Worm (Caenorhabditis elegans) whole organism, young adult: ENCODE results near the gene ida-1.

Experiments
- B0035.1 ChIP-seq: sonication (generic microtip); optimal IDR thresholded peaks from 2 replicates; lab custom pipeline; 2016; ENCODE audit warnings: missing genetic modification characterization, mild to moderate bottlenecking, missing compliant biosample characterization, missing genotype, missing genetic modification reagents
- B0261.1 ChIP-seq: sonication (generic microtip); optimal IDR thresholded peaks from 2 replicates; lab custom pipeline; 2016; ENCODE audit warnings: mild to moderate bottlenecking, missing genetic modification characterization, moderate library complexity, missing compliant biosample characterization
- D2030.7 ChIP-seq: fragments of 200-800 bp; sonication (Bioruptor generic); IDR thresholded peaks from 2 replicates; pipeline ENCODE4 v1.3.6; 2022; ENCODE audit warnings: missing genetic modification reagents, missing genetic modification characterization, missing compliant biosample characterization
- F23B12.7 ChIP-seq: sonication (generic microtip); optimal IDR thresholded peaks from 2 replicates; lab custom pipeline; 2017; ENCODE audit warnings: missing genetic modification characterization, mild to moderate bottlenecking, missing compliant biosample characterization, antibody characterized with exemption, moderate library complexity; ENCODE audit not compliant: insufficient read depth
- F33H1.4 ChIP-seq: fragments of 200-800 bp; sonication (Bioruptor generic); IDR thresholded peaks from 2 replicates; pipeline ENCODE4 v1.3.6; 2022; ENCODE audit warnings: missing genetic modification reagents, missing genetic modification characterization, missing compliant biosample characterization
- F39B2.1 ChIP-seq: fragments of 200-800 bp; sonication (Bioruptor generic); IDR thresholded peaks from 2 replicates; pipeline ENCODE4 v1.3.6; 2022; ENCODE audit warnings: missing genetic modification reagents, missing genetic modification characterization, missing compliant biosample characterization
- F57A8.1 ChIP-seq: fragments of 200-800 bp; sonication (Bioruptor generic); optimal IDR thresholded peaks from 2 replicates; lab custom pipeline; 2018; ENCODE audit warnings: mild to moderate bottlenecking, missing genetic modification characterization, moderate library complexity, missing compliant biosample characterization
- K12H6.12 ChIP-seq: fragments of 200-800 bp; sonication (Bioruptor generic); optimal IDR thresholded peaks from 2 replicates; lab custom pipeline; 2018; ENCODE audit warnings: mild to moderate bottlenecking, missing genetic modification characterization, missing compliant biosample characterization
- T07F8.4 ChIP-seq: sonication (generic microtip); optimal IDR thresholded peaks from 2 replicates; lab custom pipeline; 2016; ENCODE audit warnings: mild to moderate bottlenecking, missing genetic modification characterization, moderate library complexity, missing compliant biosample characterization
- T26A5.8 ChIP-seq: sonication (generic microtip); optimal IDR thresholded peaks from 2 replicates; lab custom pipeline; 2016; ENCODE audit warnings: missing genetic modification characterization, missing compliant biosample characterization
- Y53F4B.3 ChIP-seq: fragments of 200-800 bp; sonication (Bioruptor generic); IDR thresholded peaks from 2 replicates; pipeline ENCODE4 v1.3.6; 2022; ENCODE audit warnings: missing genetic modification reagents, missing genetic modification characterization, missing compliant biosample characterization
- Y95B8A.8 ChIP-seq: fragments of 200-800 bp; sonication (Bioruptor generic); IDR thresholded peaks from 2 replicates; pipeline ENCODE4 v1.3.6; 2022; ENCODE audit warnings: missing genetic modification reagents, missing genetic modification characterization, missing compliant biosample characterization
- ama-1 ChIP-seq, 3 experiments: fragments of 150-350 bp in 1 of 3; sonication (generic microtip) in 2 of 3; optimal IDR thresholded peaks; 2 replicates each; lab custom pipeline; 2014 to 2018; ENCODE audit warnings: missing biosample characterization in 2 of 3, missing genetic modification characterization in 2 of 3, missing genetic modification reagents in 2 of 3
- aptf-2 ChIP-seq: fragments of 200-800 bp; sonication (Bioruptor generic); conservative IDR thresholded peaks from 2 replicates; pipeline ENCODE4 v1.3.6; 2022; ENCODE audit warnings: missing genetic modification reagents, missing genetic modification characterization, missing compliant biosample characterization
- atf-7 ChIP-seq: sonication (generic microtip); optimal IDR thresholded peaks from 2 replicates; lab custom pipeline; 2017; ENCODE audit warnings: mild to moderate bottlenecking, missing genetic modification characterization, missing compliant biosample characterization
- attf-3 ChIP-seq: fragments of 200-800 bp; sonication (Bioruptor generic); conservative IDR thresholded peaks from 2 replicates; pipeline ENCODE4 v1.3.6; 2022; ENCODE audit warnings: missing genetic modification reagents, missing genetic modification characterization, missing compliant biosample characterization
- cebp-1 ChIP-seq, 2 experiments: fragments of 200-800 bp in 1 of 2; sonication (Bioruptor generic) in 1 of 2; sonication (generic microtip) in 1 of 2; IDR thresholded peaks in 1 of 2; optimal IDR thresholded peaks in 1 of 2; 2 replicates each; pipeline versions ENCODE4 v1.3.6 to Lab custom; 2017 to 2022; ENCODE audit warnings: missing compliant biosample characterization in 2 of 2, missing genetic modification characterization in 2 of 2, mild to moderate bottlenecking in 1 of 2, missing genetic modification reagents in 1 of 2, moderate library complexity in 1 of 2
- ceh-40 ChIP-seq: fragments of 200-800 bp; sonication (Bioruptor generic); IDR thresholded peaks from 2 replicates; pipeline ENCODE4 v1.3.6; 2022; ENCODE audit warnings: missing genetic modification characterization, missing compliant biosample characterization
- ceh-58 ChIP-seq: fragments of 200-800 bp; sonication (Bioruptor generic); IDR thresholded peaks from 2 replicates; pipeline ENCODE4 v1.3.6; 2022; ENCODE audit warnings: missing genetic modification characterization, missing compliant biosample characterization
- die-1 ChIP-seq: sonication (generic microtip); optimal IDR thresholded peaks from 2 replicates; lab custom pipeline; 2016; ENCODE audit warnings: missing genotype, mild to moderate bottlenecking, missing genetic modification characterization, missing compliant biosample characterization
- hmg-1.2 ChIP-seq: fragments of 200-800 bp; sonication (Bioruptor generic); IDR thresholded peaks from 2 replicates; pipeline ENCODE4 v1.3.6; 2022; ENCODE audit warnings: missing genetic modification reagents, missing genetic modification characterization, missing compliant biosample characterization
- hrde-1 ChIP-seq: sonication (generic microtip); optimal IDR thresholded peaks from 2 replicates; lab custom pipeline; 2016; ENCODE audit warnings: missing genetic modification characterization, mild to moderate bottlenecking, missing compliant biosample characterization, moderate library complexity, missing genotype, missing genetic modification reagents, borderline replicate concordance
- let-526 ChIP-seq: fragments of 200-800 bp; sonication (Bioruptor generic); IDR thresholded peaks from 2 replicates; pipeline ENCODE4 v1.3.6; 2022; ENCODE audit warnings: missing genetic modification reagents, missing genetic modification characterization, missing compliant biosample characterization
- let-607 ChIP-seq, 2 experiments: fragments of 200-800 bp in 1 of 2; sonication (Bioruptor generic) in 1 of 2; sonication (generic microtip) in 1 of 2; optimal IDR thresholded peaks; 2 replicates each; lab custom pipeline; 2016 to 2018; ENCODE audit warnings: mild to moderate bottlenecking in 2 of 2, missing compliant biosample characterization in 2 of 2, missing genetic modification characterization in 2 of 2, moderate library complexity in 2 of 2, missing genotype in 1 of 2
- lin-26 ChIP-seq: fragments of 200-800 bp; sonication (Bioruptor generic); IDR thresholded peaks from 2 replicates; pipeline ENCODE4 v1.3.6; 2022; ENCODE audit warnings: missing genetic modification reagents, missing genetic modification characterization, missing compliant biosample characterization
- lin-54 ChIP-seq: fragments of 200-800 bp; sonication (Bioruptor generic); optimal IDR thresholded peaks from 2 replicates; lab custom pipeline; 2018; ENCODE audit warnings: mild to moderate bottlenecking, missing genetic modification characterization, missing compliant biosample characterization
- lsl-1 ChIP-seq: fragments of 200-800 bp; sonication (Bioruptor generic); optimal IDR thresholded peaks from 2 replicates; lab custom pipeline; 2018; ENCODE audit warnings: mild to moderate bottlenecking, missing genetic modification characterization, moderate library complexity, missing compliant biosample characterization
- madf-10 ChIP-seq: sonication (generic microtip); optimal IDR thresholded peaks from 2 replicates; lab custom pipeline; 2016; ENCODE audit warnings: mild to moderate bottlenecking, missing genetic modification characterization, missing compliant biosample characterization
- madf-6 ChIP-seq: fragments of 200-800 bp; sonication (Bioruptor generic); IDR thresholded peaks from 2 replicates; pipeline ENCODE4 v1.3.6; 2022; ENCODE audit warnings: missing genetic modification reagents, missing genetic modification characterization, missing compliant biosample characterization
- mcd-1 ChIP-seq: fragments of 200-800 bp; sonication (Bioruptor generic); IDR thresholded peaks from 2 replicates; pipeline ENCODE4 v1.3.6; 2022; ENCODE audit warnings: missing genetic modification reagents, missing genetic modification characterization, missing compliant biosample characterization
- mel-28 ChIP-seq: sonication (generic microtip); optimal IDR thresholded peaks from 2 replicates; lab custom pipeline; 2016; ENCODE audit warnings: borderline replicate concordance, mild to moderate bottlenecking, missing genetic modification characterization, missing compliant biosample characterization
- nfya-2 ChIP-seq: fragments of 200-800 bp; sonication (Bioruptor generic); IDR thresholded peaks from 2 replicates; pipeline ENCODE4 v1.3.6; 2022; ENCODE audit warnings: missing genetic modification reagents, missing genetic modification characterization, missing compliant biosample characterization
- nfyb-1 ChIP-seq: fragments of 200-800 bp; sonication (Bioruptor generic); IDR thresholded peaks from 2 replicates; pipeline ENCODE4 v1.3.6; 2022; ENCODE audit warnings: missing genetic modification reagents, missing genetic modification characterization, missing compliant biosample characterization
- nhr-179 ChIP-seq: sonication (generic microtip); optimal IDR thresholded peaks from 2 replicates; lab custom pipeline; 2016; ENCODE audit warnings: mild to moderate bottlenecking, missing genetic modification characterization, missing compliant biosample characterization
- pbrm-1 ChIP-seq: fragments of 200-800 bp; sonication (Bioruptor generic); IDR thresholded peaks from 2 replicates; pipeline ENCODE4 v1.3.6; 2022; ENCODE audit warnings: missing genetic modification reagents, missing genetic modification characterization, missing compliant biosample characterization
- rec-8 ChIP-seq, 2 experiments: sonication (generic microtip); optimal IDR thresholded peaks; 2 replicates each; lab custom pipeline; 2016; ENCODE audit warnings: mild to moderate bottlenecking in 2 of 2, missing genetic modification characterization in 2 of 2, missing genetic modification reagents in 2 of 2, missing genotype in 2 of 2, missing biosample characterization in 1 of 2, missing compliant biosample characterization in 1 of 2, moderate library complexity in 1 of 2
- snpc-1.3 ChIP-seq: sonication (generic microtip); optimal IDR thresholded peaks from 2 replicates; lab custom pipeline; 2017; ENCODE audit warnings: missing genetic modification characterization, mild to moderate bottlenecking, missing compliant biosample characterization, antibody characterized with exemption, moderate library complexity, missing genotype, missing genetic modification reagents; ENCODE audit not compliant: insufficient read depth
- snpc-3.4 ChIP-seq: sonication (generic microtip); optimal IDR thresholded peaks from 2 replicates; lab custom pipeline; 2017; ENCODE audit warnings: missing genetic modification characterization, mild to moderate bottlenecking, missing compliant biosample characterization, antibody characterized with exemption, moderate library complexity, missing genotype, missing genetic modification reagents
- tbp1 ChIP-seq: fragments of 200-800 bp; sonication (Bioruptor generic); optimal IDR thresholded peaks from 2 replicates; lab custom pipeline; 2018; ENCODE audit warnings: mild to moderate bottlenecking, missing genetic modification characterization, missing compliant biosample characterization
- zfh-2 ChIP-seq: fragments of 200-800 bp; sonication (Bioruptor generic); conservative IDR thresholded peaks from 2 replicates; pipeline ENCODE4 v1.3.6; 2022; ENCODE audit warnings: missing genetic modification reagents, missing genetic modification characterization, missing compliant biosample characterization
- zim-3 ChIP-seq: sonication (generic microtip); optimal IDR thresholded peaks from 2 replicates; lab custom pipeline; 2017; ENCODE audit warnings: mild to moderate bottlenecking, missing genetic modification characterization, moderate library complexity, missing compliant biosample characterization
- ztf-22 ChIP-seq: fragments of 200-800 bp; sonication (Bioruptor generic); optimal IDR thresholded peaks from 2 replicates; lab custom pipeline; 2018; ENCODE audit warnings: mild to moderate bottlenecking, missing genetic modification characterization, moderate library complexity, missing compliant biosample characterization

ida-1 gene

ce11 chrIII:5761886-5762285, 6.5 kb downstream of the ida-1 start (continued):
- TF ChIP-seq F57A8.1 (GFP tag; lab: Kevin White, UChicago) (no peak), nfyb-1 (GFP tag; lab: Robert Waterston, UW) (peak; percentile 68), Y95B8A.8 (0 out of 2 replicates have a peak, but pooled peaks have one; percentile 21), B0261.1 (tag; lab: Kevin White, UChicago) (peak; percentile 81), ztf-22 (GFP tag; lab: Kevin White, UChicago) (no peak), lsl-1 (GFP tag; lab: Kevin White, UChicago) (peak; percentile 51), rec-8 (tag; optimal IDR thresholded peaks at IDR 0.05; lab: Kevin White, UChicago) (peak in 1 of 2 experiments; percentile 43), snpc-1.3 (tag; lab: Kevin White, UChicago) (peak; percentile 75), lin-26 (GFP tag; lab: Robert Waterston, UW) (peak; percentile 92), snpc-3.4 (tag; lab: Kevin White, UChicago) (peak; percentile 64), nhr-179 (no peak), hrde-1 (tag; lab: Kevin White, UChicago) (peak; percentile 21), let-607 (tag; optimal IDR thresholded peaks at IDR 0.05; lab: Kevin White, UChicago) (peak in 1 of 2 experiments; percentile 43), mel-28 (no peak), attf-3 (GFP tag; lab: Robert Waterston, UW) (0 out of 2 replicates have a peak, but pooled peaks have one; percentile 24), madf-6 (GFP tag; lab: Robert Waterston, UW) (peak; percentile 61), ama-1 (optimal IDR thresholded peaks at IDR 0.05; lab: Kevin White, UChicago) (no peak), ama-1 (GFP tag; optimal IDR thresholded peaks at IDR 0.05; lab: Kevin White, UChicago) (peak in 1 of 2 experiments; percentile 48), B0035.1 (no peak), K12H6.12 (tag; lab: Kevin White, UChicago) (no peak), hmg-1.2 (GFP tag; lab: Robert Waterston, UW) (peak; percentile 72), cebp-1 (GFP tag; IDR thresholded peaks at IDR 0.05; lab: Robert Waterston, UW) (no peak), cebp-1 (tag; optimal IDR thresholded peaks at IDR 0.05; lab: Kevin White, UChicago) (peak; percentile 31), lin-54 (GFP tag; lab: Kevin White, UChicago) (peak; percentile 50), F39B2.1 (GFP tag; lab: Robert Waterston, UW) (no peak), Y53F4B.3 (GFP tag; lab: Robert Waterston, UW) (no peak), ceh-58 (GFP tag; lab: Robert Waterston, UW) (no peak), T07F8.4 (tag; lab: Kevin White, UChicago) (peak; percentile 51), F33H1.4 (GFP tag; lab: Robert Waterston, UW) (peak; percentile 42), ceh-40 (GFP tag; lab: Robert Waterston, UW) (0 out of 2 replicates have a peak, but pooled peaks have one; percentile 50), atf-7 (tag; lab: Kevin White, UChicago) (peak; percentile 29), nfya-2 (no peak), T26A5.8 (tag; lab: Kevin White, UChicago) (no peak), mcd-1 (GFP tag; lab: Robert Waterston, UW) (0 out of 2 replicates have a peak, but pooled peaks have one; percentile 22), let-526 (no peak), zfh-2 (GFP tag; lab: Robert Waterston, UW) (peak; percentile 37; the same call in 1 of the 2 replicates), die-1 (tag; lab: Kevin White, UChicago) (peak; percentile 58), tbp1 (GFP tag; lab: Kevin White, UChicago) (peak; percentile 90), F23B12.7 (tag; lab: Kevin White, UChicago) (peak; percentile 80), aptf-2 (no peak), D2030.7 (GFP tag; lab: Robert Waterston, UW) (peak; percentile 71; the same call in 1 of the 2 replicates), madf-10 (tag; lab: Kevin White, UChicago) (peak; percentile 48), zim-3 (tag; lab: Kevin White, UChicago) (no peak), pbrm-1 (GFP tag; lab: Robert Waterston, UW) (0 out of 2 replicates have a peak, but pooled peaks have one; percentile 45)
